Worm (Caenorhabditis elegans) whole organism, L4 larva: ENCODE measurements around the gene nlp-55.

Experiments used
- ZK337.2 ChIP-seq: fragments of 200-800 bp; sonication (Bioruptor generic); IDR thresholded peaks from 2 replicates; pipeline ENCODE4 v1.3.6; 2022; ENCODE audit warnings: missing genetic modification reagents, missing genetic modification characterization, missing compliant biosample characterization
- ZK546.5 ChIP-seq, 2 experiments: sonication (generic microtip); optimal IDR thresholded peaks; 2 replicates each; lab custom pipeline; 2017; ENCODE audit warnings: missing biosample characterization in 2 of 2, missing genetic modification characterization in 2 of 2
- ceh-28 ChIP-seq: fragments of 150-350 bp; optimal IDR thresholded peaks from 2 replicates; lab custom pipeline; 2014; ENCODE audit warnings: missing biosample characterization, missing genetic modification reagents, missing genetic modification characterization
- fos-1 ChIP-seq: fragments of 150-350 bp; optimal IDR thresholded peaks from 2 replicates; lab custom pipeline; 2014; ENCODE audit warnings: missing biosample characterization, missing genetic modification characterization
- mdl-1 ChIP-seq, 2 experiments: fragments of 150-350 bp in 1 of 2; sonication (generic microtip) in 1 of 2; optimal IDR thresholded peaks; 2 replicates each; lab custom pipeline; 2014 to 2017; ENCODE audit warnings: missing biosample characterization in 2 of 2, missing genetic modification characterization in 2 of 2
- nhr-11 ChIP-seq: fragments of 150-350 bp; optimal IDR thresholded peaks from 2 replicates; lab custom pipeline; 2014; ENCODE audit warnings: missing biosample characterization, missing genetic modification characterization
- nhr-6 ChIP-seq: fragments of 150-350 bp; optimal IDR thresholded peaks from 2 replicates; lab custom pipeline; 2014; ENCODE audit warnings: missing biosample characterization, missing genetic modification characterization
- nhr-77 ChIP-seq: fragments of 150-350 bp; optimal IDR thresholded peaks from 2 replicates; lab custom pipeline; 2014; ENCODE audit warnings: missing biosample characterization, missing genetic modification characterization
- tra-1 ChIP-seq: fragments of 200-800 bp; sonication (Bioruptor generic); IDR thresholded peaks from 2 replicates; pipeline ENCODE4 v1.3.6; 2022; ENCODE audit warnings: missing genetic modification reagents, missing genetic modification characterization, missing compliant biosample characterization
- unc-130 ChIP-seq: sonication (generic microtip); optimal IDR thresholded peaks from 2 replicates; lab custom pipeline; 2016; ENCODE audit warnings: missing genetic modification reagents, missing genetic modification characterization, missing compliant biosample characterization
- unc-39 ChIP-seq: sonication (generic microtip); optimal IDR thresholded peaks from 2 replicates; lab custom pipeline; 2017; ENCODE audit warnings: missing biosample characterization, missing genetic modification characterization
- unc-62 ChIP-seq, 3 experiments: fragments of 150-350 bp in 1 of 3; sonication (generic microtip); optimal IDR thresholded peaks in 2 of 3; peaks in 1 of 3; 1 replicate in 1 of 3; 2 replicates in 2 of 3; lab custom pipeline; 2014 to 2017; ENCODE audit warnings: missing biosample characterization in 3 of 3, missing genetic modification characterization in 3 of 3, missing genetic modification reagents in 3 of 3, missing genotype in 1 of 3

DNA sequence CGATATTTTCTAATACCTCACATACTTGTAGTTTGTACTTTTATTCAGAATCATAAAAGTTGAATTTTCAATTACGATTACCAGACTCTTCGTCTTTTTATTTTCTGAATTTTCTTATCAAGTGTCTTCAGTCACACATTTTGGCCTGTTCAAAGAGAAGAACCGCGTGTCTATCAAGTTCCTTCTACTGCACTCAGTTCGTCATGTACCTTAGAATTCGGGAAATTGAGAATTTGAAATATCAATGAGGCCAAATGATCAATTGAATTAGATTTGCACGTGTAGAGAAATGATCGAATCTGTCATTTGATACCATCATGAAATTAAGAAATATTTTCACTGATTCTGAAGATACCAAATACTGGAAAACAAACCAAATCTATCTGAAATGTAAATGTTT is 31.6 kb downstream of the nlp-55 start:
- TF ChIP-seq nhr-77 (tag; lab: Kevin White, UChicago) (no peak), ZK546.5 (tag; optimal IDR thresholded peaks at IDR 0.05; lab: Kevin White, UChicago) (no peak), mdl-1 (tag; optimal IDR thresholded peaks at IDR 0.05; lab: Kevin White, UChicago) (peak in 1 of 2 experiments; percentile 34), fos-1 (tag; lab: Kevin White, UChicago) (no peak), unc-62 (GFP tag; optimal IDR thresholded peaks at IDR 0.05 in 1 of 2; lab: Kevin White, UChicago) (peak in 1 of 2 experiments; percentile 67), unc-62 (tag; optimal IDR thresholded peaks at IDR 0.05; lab: Kevin White, UChicago) (no peak), ceh-28 (no peak), nhr-11 (no peak), unc-39 (no peak), tra-1 (GFP tag; lab: Robert Waterston, UW) (no peak), unc-130 (GFP tag; lab: Kevin White, UChicago) (no peak), ZK337.2 (GFP tag; lab: Robert Waterston, UW) (no peak), nhr-6 (tag; lab: Kevin White, UChicago) (no peak)
